Fruit fly (Drosophila melanogaster): Measurements from ENCODE around the gene CG15369.
A peak's percentile ranks its signal among the peaks of the same experiment; 100 is the strongest.

Gene CG15369

DNA sequence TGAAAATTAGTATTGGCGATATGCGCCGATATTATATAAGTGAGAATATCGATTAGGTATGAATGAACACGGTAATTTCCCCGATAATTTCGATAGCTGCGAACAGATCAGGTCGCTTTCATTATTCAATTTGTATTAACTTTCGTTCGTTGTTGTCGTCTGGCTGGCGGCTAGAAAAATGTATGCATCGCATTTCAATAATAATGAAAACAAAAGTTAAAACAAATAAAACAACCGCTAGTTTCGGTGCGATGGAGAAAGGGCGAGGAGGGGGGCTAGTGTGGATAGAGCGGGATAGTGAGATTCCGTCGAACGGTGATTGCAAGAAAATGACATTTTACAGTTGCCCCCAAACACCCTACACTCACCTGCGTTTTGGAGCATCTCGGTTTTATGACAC lies 7.8 kb downstream of the CG15369 start (continued):
- no peak for TF ChIP-seq CG10565 (GFP tag; optimal IDR thresholded peaks at IDR 0.05)
- TF ChIP-seq HLHmδ (GFP tag; optimal IDR thresholded peaks at IDR 0.05) = no peak
- no peak for TF ChIP-seq fru (optimal IDR thresholded peaks at IDR 0.05)
- peak in 1 of 2 experiments; percentile 41 for TF ChIP-seq Pdp1 (GFP tag; optimal IDR thresholded peaks at IDR 0.05)
- TF ChIP-seq CG17802 (tag; optimal IDR thresholded peaks at IDR 0.05) = no peak
- no peak for TF ChIP-seq CoRest (tag; optimal IDR thresholded peaks at IDR 0.05)
- TF ChIP-seq CG11695 (GFP tag; IDR thresholded peaks at IDR 0.05) = no peak
- TF ChIP-seq CG15696 (tag; optimal IDR thresholded peaks at IDR 0.05) = no peak
- no peak for TF ChIP-seq Dll (GFP tag; IDR thresholded peaks at IDR 0.05; ENCODE audit: partially characterized antibody)
- no peak for TF ChIP-seq hth (optimal IDR thresholded peaks at IDR 0.05)
- TF ChIP-seq Ptx1 (GFP tag; IDR thresholded peaks at IDR 0.05) = no peak

- TF ChIP-seq slou (GFP tag; optimal IDR thresholded peaks at IDR 0.05) (no peak), CG10431 (GFP tag; optimal IDR thresholded peaks at IDR 0.05) (no peak), rib (GFP tag; IDR thresholded peaks at IDR 0.05) (no peak), Xbp1 (GFP tag; optimal IDR thresholded peaks at IDR 0.05) (no peak), CG3995 (GFP tag; optimal IDR thresholded peaks at IDR 0.05) (no peak), crol (GFP tag; IDR thresholded peaks at IDR 0.05) (no peak), tgo (GFP tag; IDR thresholded peaks at IDR 0.05) (no peak), CG12155 (GFP tag; optimal IDR thresholded peaks at IDR 0.05) (no peak), CG14050 (GFP tag; IDR thresholded peaks at IDR 0.05) (no peak), Lpt (GFP tag; optimal IDR thresholded peaks at IDR 0.05) (no peak), pros (GFP tag; optimal IDR thresholded peaks at IDR 0.05) (no peak), CG30403 (GFP tag; optimal IDR thresholded peaks at IDR 0.05) (no peak), CG34376 (GFP tag; optimal IDR thresholded peaks at IDR 0.05) (no peak), run (tag; optimal IDR thresholded peaks at IDR 0.05) (no peak), CG14667 (GFP tag; IDR thresholded peaks at IDR 0.05) (no peak), CrebB (tag; optimal IDR thresholded peaks at IDR 0.05) (no peak), CG7963 (GFP tag; IDR thresholded peaks at IDR 0.05; ENCODE audit: partially characterized antibody) (no peak), CG15514 (GFP tag; optimal IDR thresholded peaks at IDR 0.05) (no peak), Hmx (GFP tag; optimal IDR thresholded peaks at IDR 0.05) (no peak)
Measured at dm6 chrX:9225137-9225536, 8.5 kb downstream of the CG15369 start, which contains the start of gene CG15370. TSS of gene CG15370 (plus strand) at chrX:9225437.

- TF ChIP-seq Sry-δ (GFP tag; optimal IDR thresholded peaks at IDR 0.05) = no peak
- TF ChIP-seq Nf-YC (tag; optimal IDR thresholded peaks at IDR 0.05) = no peak
- no peak for TF ChIP-seq CG30431 (GFP tag; optimal IDR thresholded peaks at IDR 0.05)
- no peak for TF ChIP-seq Ravus (GFP tag; IDR thresholded peaks at IDR 0.05)
- no peak for TF ChIP-seq schlank (tag; optimal IDR thresholded peaks at IDR 0.05)
- TF ChIP-seq wdn (GFP tag; IDR thresholded peaks at IDR 0.05) = no peak
- TF ChIP-seq fd96Cb (tag; optimal IDR thresholded peaks at IDR 0.05) = no peak
- no peak for TF ChIP-seq Dref (GFP tag; IDR thresholded peaks at IDR 0.05)
- TF ChIP-seq gsb (GFP tag; IDR thresholded peaks at IDR 0.05) = no peak
- no peak for TF ChIP-seq E2f2 (GFP tag; IDR thresholded peaks at IDR 0.05)
- TF ChIP-seq CG1792 (GFP tag; optimal IDR thresholded peaks at IDR 0.05) = no peak
- no peak for TF ChIP-seq CG11695 (GFP tag; IDR thresholded peaks at IDR 0.05)
- no peak for TF ChIP-seq CG10565 (GFP tag; optimal IDR thresholded peaks at IDR 0.05)
- TF ChIP-seq inv (GFP tag; IDR thresholded peaks at IDR 0.05; ENCODE audit: partially characterized antibody) = no peak
- TF ChIP-seq CoRest (tag; optimal IDR thresholded peaks at IDR 0.05) = no peak
- TF ChIP-seq otp (GFP tag; IDR thresholded peaks at IDR 0.05) = no peak
- TF ChIP-seq CG3995 (GFP tag; optimal IDR thresholded peaks at IDR 0.05) = no peak
- TF ChIP-seq CG12104 (GFP tag; optimal IDR thresholded peaks at IDR 0.05) = no peak
- TF ChIP-seq CG7745 (tag; optimal IDR thresholded peaks at IDR 0.05) = no peak
- no peak for TF ChIP-seq CG15514 (GFP tag; optimal IDR thresholded peaks at IDR 0.05)
Measured at dm6 chrX:9226837-9227236, 10.2 kb downstream of the CG15369 start, which contains the start of gene Gr8a. TSS of gene Gr8a (plus strand) at chrX:9227137.

Measured in whole organism, embryonic.